Worm (Caenorhabditis elegans) whole organism, L4 larva: ENCODE results near the gene W04G3.7.

Source experiments
- pha-4 ChIP-seq, 2 experiments: fragments of 150-350 bp in 1 of 2; fragments of 200-800 bp in 1 of 2; sonication (Bioruptor generic) in 1 of 2; IDR thresholded peaks in 1 of 2; optimal IDR thresholded peaks in 1 of 2; 2 replicates each; pipeline versions ENCODE4 v1.3.6 to Lab custom; 2014 to 2022; ENCODE audit warnings: missing genetic modification characterization in 2 of 2, missing genetic modification reagents in 2 of 2, missing biosample characterization in 1 of 2, missing compliant biosample characterization in 1 of 2
- snpc-1.2 ChIP-seq: fragments of 200-800 bp; sonication (Bioruptor generic); IDR thresholded peaks from 2 replicates; pipeline ENCODE4 v1.3.6; 2022; ENCODE audit warnings: missing genetic modification reagents, missing genetic modification characterization, missing compliant biosample characterization

DNA sequence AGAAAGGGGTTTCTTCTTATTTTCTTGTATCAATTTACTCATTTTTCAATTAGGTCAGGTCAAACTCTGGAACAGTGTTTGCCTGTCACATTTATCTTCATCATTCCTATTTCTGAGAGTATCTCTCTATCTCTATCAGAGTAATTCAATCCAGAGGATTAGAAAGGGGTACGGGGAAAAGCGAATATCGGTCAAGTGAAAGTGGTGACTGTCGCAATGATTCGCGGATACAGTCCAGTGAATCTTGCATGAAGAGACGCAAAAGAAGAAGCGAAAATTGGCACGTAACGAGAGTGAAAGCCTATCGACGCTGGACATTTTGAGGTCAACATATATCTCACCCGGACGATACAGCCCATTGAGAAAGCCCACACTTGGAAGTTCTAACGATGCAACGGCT, 20.3 kb downstream of the W04G3.7 start, which contains the start of gene lpr-4:
- TF ChIP-seq snpc-1.2 (GFP tag; lab: Robert Waterston, UW) (no peak), pha-4 (GFP tag; IDR thresholded peaks at IDR 0.05; lab: Robert Waterston, UW) (no peak), pha-4 (tag; optimal IDR thresholded peaks at IDR 0.05; lab: Kevin White, UChicago) (no peak)
